Fruit fly (Drosophila melanogaster): Measurements from ENCODE around the gene LManVI.

Gene LManVI

dm6 chr2L:8732702-8733101 lies 48.4 kb downstream of the LManVI start (continued):
- TF ChIP-seq CG16779 (GFP tag; IDR thresholded peaks at IDR 0.05) (no peak), CG10267 (tag; optimal IDR thresholded peaks at IDR 0.05) (peak; percentile 0), z (GFP tag; IDR thresholded peaks at IDR 0.05) (no peak), dmrt11E (tag; optimal IDR thresholded peaks at IDR 0.05) (no peak), bowl (GFP tag; IDR thresholded peaks at IDR 0.05) (no peak), nerfin-1 (tag; optimal IDR thresholded peaks at IDR 0.05) (no peak), CG7963 (GFP tag; IDR thresholded peaks at IDR 0.05; ENCODE audit: partially characterized antibody) (no peak), CG32767 (GFP tag; IDR thresholded peaks at IDR 0.05) (0 out of 2 replicates have a peak, but pooled peaks have one; percentile 23), pnt (GFP tag; optimal IDR thresholded peaks at IDR 0.05) (peak; percentile 18), ken (GFP tag; IDR thresholded peaks at IDR 0.05) (no peak), wek (GFP tag; optimal IDR thresholded peaks at IDR 0.05) (no peak), CG4854 (GFP tag; optimal IDR thresholded peaks at IDR 0.05) (no peak), mld (GFP tag; IDR thresholded peaks at IDR 0.05; ENCODE audit: partially characterized antibody) (no peak), CG17186 (GFP tag; optimal IDR thresholded peaks at IDR 0.05) (no peak), dati (GFP tag; IDR thresholded peaks at IDR 0.05) (no peak), Ptx1 (GFP tag; IDR thresholded peaks at IDR 0.05) (peak; percentile 68; the same call in 1 of the 2 replicates), sob (GFP tag; IDR thresholded peaks at IDR 0.05) (no peak), org-1 (GFP tag; optimal IDR thresholded peaks at IDR 0.05) (no peak), Nf-YC (tag; optimal IDR thresholded peaks at IDR 0.05) (no peak), tio (GFP tag; optimal IDR thresholded peaks at IDR 0.05) (no peak), CG5180 (GFP tag; optimal IDR thresholded peaks at IDR 0.05) (no peak), CG6654 (GFP tag; optimal IDR thresholded peaks at IDR 0.05) (no peak), Antp (GFP tag; optimal IDR thresholded peaks at IDR 0.05) (no peak), CG17802 (tag; optimal IDR thresholded peaks at IDR 0.05) (no peak), wor (GFP tag; IDR thresholded peaks at IDR 0.05) (0 out of 2 replicates have a peak, but pooled peaks have one; percentile 12), HLH3B (GFP tag; IDR thresholded peaks at IDR 0.05) (peak; percentile 61; the same call in 1 of the 2 replicates), ind (GFP tag; optimal IDR thresholded peaks at IDR 0.05) (peak; percentile 32), jing (GFP tag; optimal IDR thresholded peaks at IDR 0.05) (no peak), Hr3 (GFP tag; optimal IDR thresholded peaks at IDR 0.05) (peak; percentile 2), CG5953 (GFP tag; IDR thresholded peaks at IDR 0.05) (no peak), CG10366 (GFP tag; IDR thresholded peaks at IDR 0.05) (no peak), CG7372 (GFP tag; IDR thresholded peaks at IDR 0.05) (no peak), CG7745 (tag; optimal IDR thresholded peaks at IDR 0.05) (no peak), phol (tag; optimal IDR thresholded peaks at IDR 0.05) (peak; percentile 23), caup (GFP tag; optimal IDR thresholded peaks at IDR 0.05; ENCODE audit: severe bottlenecking) (peak; percentile 4), Sry-δ (GFP tag; optimal IDR thresholded peaks at IDR 0.05) (no peak), Rx (GFP tag; IDR thresholded peaks at IDR 0.05) (no peak), inv (GFP tag; IDR thresholded peaks at IDR 0.05; ENCODE audit: partially characterized antibody) (no peak), CG2889 (GFP tag; IDR thresholded peaks at IDR 0.05) (no peak), da (GFP tag; optimal IDR thresholded peaks at IDR 0.05) (no peak), esg (GFP tag; conservative IDR thresholded peaks at IDR 0.05) (peak; percentile 25; the same call in 1 of the 2 replicates), HmgZ (tag; optimal IDR thresholded peaks at IDR 0.05) (no peak), CG11085 (GFP tag; IDR thresholded peaks at IDR 0.05) (no peak), CG14710 (tag; optimal IDR thresholded peaks at IDR 0.05) (no peak), CG6854 (GFP tag; optimal IDR thresholded peaks at IDR 0.05) (no peak), CG9727 (GFP tag; optimal IDR thresholded peaks at IDR 0.05) (no peak), lab (GFP tag; optimal IDR thresholded peaks at IDR 0.05) (peak; percentile 51), Nf-YA (GFP tag; IDR thresholded peaks at IDR 0.05) (peak; percentile 33; the same call in 1 of the 2 replicates), Gsc (GFP tag; IDR thresholded peaks at IDR 0.05) (no peak), Eip74EF (GFP tag; optimal IDR thresholded peaks at IDR 0.05) (no peak), toy (GFP tag; IDR thresholded peaks at IDR 0.05) (no peak)

Data from whole organism, embryonic.